Worm (Caenorhabditis elegans): ENCODE results near the gene H39E23.2.

ce11 chrV:14079501-14079900 is 30.6 kb upstream of the H39E23.2 start, which contains the start of gene D1086.6:
- TF ChIP-seq ama-1 (optimal IDR thresholded peaks at IDR 0.05): no peak
- no peak for TF ChIP-seq F13H6.1 (tag; optimal IDR thresholded peaks at IDR 0.05)
- TF ChIP-seq nfya-1 (tag; optimal IDR thresholded peaks at IDR 0.05): no peak
- no peak for TF ChIP-seq rnt-1 (tag; optimal IDR thresholded peaks at IDR 0.05)
- TF ChIP-seq pqm-1 (tag; optimal IDR thresholded peaks at IDR 0.05): no peak
- TF ChIP-seq lin-11 (tag; optimal IDR thresholded peaks at IDR 0.05): no peak
- TF ChIP-seq mec-3 (tag; optimal IDR thresholded peaks at IDR 0.05; ENCODE audit: borderline replicate concordance): no peak
- no peak for TF ChIP-seq zip-5 (tag; optimal IDR thresholded peaks at IDR 0.05)
- no peak for TF ChIP-seq ceh-24 (tag; optimal IDR thresholded peaks at IDR 0.05)

All from whole organism, late embryonic.